Worm (Caenorhabditis elegans) whole organism, L1 larva: ENCODE data around the gene srbc-67.

Source experiments
- aha-1 ChIP-seq: fragments of 150-350 bp; optimal IDR thresholded peaks from 2 replicates; lab custom pipeline; 2014; ENCODE audit warnings: missing biosample characterization, missing genetic modification characterization
- fkh-10 ChIP-seq: sonication (generic microtip); optimal IDR thresholded peaks from 2 replicates; lab custom pipeline; 2017; ENCODE audit warnings: missing biosample characterization, missing genetic modification reagents, missing genetic modification characterization
- lin-15B ChIP-seq: fragments of 150-350 bp; sonication (generic microtip); optimal IDR thresholded peaks from 3 replicates; lab custom pipeline; 2014; ENCODE audit warnings: missing biosample characterization, missing genetic modification characterization
- xbp-1 ChIP-seq: sonication (generic microtip); optimal IDR thresholded peaks from 2 replicates; lab custom pipeline; 2016; ENCODE audit warnings: missing genetic modification characterization, missing compliant biosample characterization

DNA sequence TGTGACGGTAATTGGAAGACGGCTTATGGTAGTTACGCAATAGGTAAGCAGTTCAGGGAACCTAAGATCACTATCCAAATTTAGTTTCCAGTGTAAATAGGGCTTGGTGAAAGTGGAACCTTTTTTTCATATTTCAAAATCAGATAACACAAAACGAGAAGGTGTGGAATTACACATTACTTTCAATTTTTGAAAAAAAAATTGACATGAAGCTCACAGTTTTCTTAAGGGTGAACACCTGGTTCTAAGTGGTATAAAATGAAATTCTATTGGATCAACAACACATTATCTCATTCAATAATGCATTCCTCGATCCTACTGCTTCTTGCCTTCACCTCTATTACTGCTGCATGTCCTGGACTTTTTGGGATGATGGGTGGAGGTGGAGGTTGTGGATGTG lies 15.0 kb upstream of the srbc-67 start, which contains the start of gene grl-30:
- TF ChIP-seq aha-1 (tag; lab: Kevin White, UChicago) (no peak), lin-15B (tag; lab: Kevin White, UChicago) (no peak), fkh-10 (GFP tag; lab: Kevin White, UChicago) (no peak), xbp-1 (no peak)
